Fruit fly (Drosophila melanogaster) whole organism, embryonic: Measurements from ENCODE around the gene cdi.

ENCODE experiments used
- Aef1 ChIP-seq: fragments of 200-800 bp; sonication (Bioruptor generic); IDR thresholded peaks from 3 replicates; pipeline ENCODE4 v1.3.6; 2022; ENCODE audit warnings: missing biosample characterization, missing genetic modification characterization
- Antp ChIP-seq: fragments of 200-800 bp; sonication (Bioruptor generic); optimal IDR thresholded peaks from 3 replicates; lab custom pipeline; 2016; ENCODE audit warnings: missing biosample characterization, missing genetic modification characterization
- CG10209 ChIP-seq: fragments of 200-800 bp; sonication (Bioruptor generic); optimal IDR thresholded peaks from 3 replicates; lab custom pipeline; 2017; ENCODE audit warnings: missing biosample characterization, mild to moderate bottlenecking, missing genetic modification characterization, missing genetic modification reagents
- CG11695 ChIP-seq: fragments of 200-800 bp; sonication (Bioruptor generic); IDR thresholded peaks from 3 replicates; pipeline ENCODE4 v1.3.6; 2022; ENCODE audit warnings: missing biosample characterization, missing genetic modification characterization
- CG11696 ChIP-seq: fragments of 200-800 bp; sonication (Bioruptor generic); IDR thresholded peaks from 2 replicates; pipeline ENCODE4 v1.3.6; 2022; ENCODE audit warnings: missing biosample characterization, missing genetic modification characterization
- CG12299 ChIP-seq: fragments of 200-800 bp; sonication (Bioruptor generic); optimal IDR thresholded peaks from 2 replicates; lab custom pipeline; 2018; ENCODE audit warnings: missing biosample characterization, mild to moderate bottlenecking, missing genetic modification characterization
- CG13424 ChIP-seq: fragments of 200-800 bp; sonication (Bioruptor generic); optimal IDR thresholded peaks from 2 replicates; lab custom pipeline; 2019; ENCODE audit warnings: missing biosample characterization, mild to moderate bottlenecking, missing genetic modification characterization, moderate library complexity
- CG15601 ChIP-seq: fragments of 200-800 bp; sonication (Bioruptor generic); optimal IDR thresholded peaks from 3 replicates; lab custom pipeline; 2019; ENCODE audit warnings: missing biosample characterization, mild to moderate bottlenecking, missing genetic modification characterization, moderate library complexity
- CG17568 ChIP-seq: fragments of 200-800 bp; sonication (Bioruptor generic); optimal IDR thresholded peaks from 2 replicates; lab custom pipeline; 2018; ENCODE audit warnings: missing biosample characterization, mild to moderate bottlenecking, missing genetic modification characterization, moderate library complexity
- CG17612 ChIP-seq: fragments of 200-800 bp; sonication (Bioruptor generic); IDR thresholded peaks from 2 replicates; pipeline ENCODE4 v1.3.6; 2022; ENCODE audit warnings: missing biosample characterization, missing genetic modification characterization
- CG17829 ChIP-seq: fragments of 200-800 bp; optimal IDR thresholded peaks from 2 replicates; lab custom pipeline; 2019; ENCODE audit warnings: missing biosample characterization, mild to moderate bottlenecking, missing genetic modification characterization, moderate library complexity
- CG31388 ChIP-seq: fragments of 200-800 bp; sonication (Bioruptor generic); optimal IDR thresholded peaks from 2 replicates; lab custom pipeline; 2016; ENCODE audit warnings: missing biosample characterization, missing genetic modification characterization
- CG4282 ChIP-seq: fragments of 200-800 bp; sonication (Bioruptor generic); optimal IDR thresholded peaks from 2 replicates; lab custom pipeline; 2016; ENCODE audit warnings: missing biosample characterization, missing genetic modification characterization
- CG43689 ChIP-seq: fragments of 200-800 bp; sonication (Bioruptor generic); IDR thresholded peaks from 2 replicates; pipeline ENCODE4 v1.3.6; 2022; ENCODE audit warnings: missing biosample characterization, missing genetic modification characterization
- CG4617 ChIP-seq: fragments of 200-800 bp; sonication (Bioruptor generic); optimal IDR thresholded peaks from 3 replicates; lab custom pipeline; 2016; ENCODE audit warnings: missing biosample characterization, missing genetic modification characterization, borderline replicate concordance
- CG4730 ChIP-seq: fragments of 200-800 bp; sonication (Bioruptor generic); IDR thresholded peaks from 2 replicates; pipeline ENCODE4 v1.3.6; 2022; ENCODE audit warnings: missing biosample characterization, missing genetic modification characterization
- CG5180 ChIP-seq: fragments of 200-800 bp; sonication (Bioruptor generic); optimal IDR thresholded peaks from 3 replicates; lab custom pipeline; 2017; ENCODE audit warnings: missing biosample characterization, missing genetic modification characterization, mild to moderate bottlenecking, moderate library complexity, missing genetic modification reagents
- CG7556 ChIP-seq: fragments of 200-800 bp; sonication (Bioruptor generic); optimal IDR thresholded peaks from 2 replicates; lab custom pipeline; 2017; ENCODE audit warnings: missing biosample characterization, mild to moderate bottlenecking, missing genetic modification characterization
- CG7839 ChIP-seq: fragments of 200-800 bp; sonication (Bioruptor generic); optimal IDR thresholded peaks from 3 replicates; lab custom pipeline; 2018; ENCODE audit warnings: missing biosample characterization, mild to moderate bottlenecking, missing genetic modification characterization, moderate library complexity
- CG7987 ChIP-seq: fragments of 200-800 bp; sonication (Bioruptor generic); optimal IDR thresholded peaks from 2 replicates; lab custom pipeline; 2018; ENCODE audit warnings: missing biosample characterization, mild to moderate bottlenecking, missing genetic modification characterization, moderate library complexity
- CG8388 ChIP-seq: fragments of 200-800 bp; sonication (Bioruptor generic); optimal IDR thresholded peaks from 2 replicates; lab custom pipeline; 2019; ENCODE audit warnings: missing biosample characterization, mild to moderate bottlenecking, missing genetic modification characterization, moderate library complexity
- CG9215 ChIP-seq: fragments of 200-800 bp; sonication (Bioruptor generic); IDR thresholded peaks from 2 replicates; pipeline ENCODE4 v1.3.6; 2022; ENCODE audit warnings: missing biosample characterization, missing genetic modification characterization
- CG9437 ChIP-seq: fragments of 200-800 bp; sonication (Bioruptor generic); optimal IDR thresholded peaks from 2 replicates; lab custom pipeline; 2018; ENCODE audit warnings: missing biosample characterization, mild to moderate bottlenecking, missing genetic modification characterization
- CG9797 ChIP-seq: fragments of 200-800 bp; sonication (Bioruptor generic); optimal IDR thresholded peaks from 3 replicates; lab custom pipeline; 2018; ENCODE audit warnings: missing biosample characterization, mild to moderate bottlenecking, missing genetic modification characterization
- Dll ChIP-seq: fragments of 200-800 bp; sonication (Bioruptor generic); IDR thresholded peaks from 4 replicates; pipeline ENCODE4 v1.3.6; 2022; ENCODE audit warnings: missing biosample characterization, missing genetic modification characterization; ENCODE audit not compliant: partially characterized antibody
- Gsc ChIP-seq: fragments of 200-800 bp; sonication (Bioruptor generic); IDR thresholded peaks from 2 replicates; pipeline ENCODE4 v1.3.6; 2022; ENCODE audit warnings: missing biosample characterization, missing genetic modification characterization
- Hand ChIP-seq: fragments of 200-800 bp; sonication (Bioruptor generic); optimal IDR thresholded peaks from 2 replicates; lab custom pipeline; 2017; ENCODE audit warnings: mild to moderate bottlenecking, missing biosample characterization, missing genetic modification reagents, missing genetic modification characterization
- Jarid2 ChIP-seq: fragments of 200-800 bp; sonication (Bioruptor generic); optimal IDR thresholded peaks from 3 replicates; lab custom pipeline; 2017; ENCODE audit warnings: mild to moderate bottlenecking, missing biosample characterization, missing genetic modification reagents, missing genetic modification characterization
- Mad ChIP-seq: fragments of 200-800 bp; sonication (Bioruptor generic); optimal IDR thresholded peaks from 2 replicates; lab custom pipeline; 2016; ENCODE audit warnings: missing biosample characterization, missing genetic modification characterization
- Nf-YB ChIP-seq: fragments of 200-800 bp; sonication (Bioruptor generic); optimal IDR thresholded peaks from 3 replicates; lab custom pipeline; 2019; ENCODE audit warnings: missing biosample characterization, mild to moderate bottlenecking, missing genetic modification characterization, moderate library complexity
- Vsx1 ChIP-seq: fragments of 200-800 bp; sonication (Bioruptor generic); optimal IDR thresholded peaks from 2 replicates; lab custom pipeline; 2017; ENCODE audit warnings: missing biosample characterization, mild to moderate bottlenecking, missing genetic modification characterization, missing genetic modification reagents
- bowl ChIP-seq: fragments of 200-800 bp; sonication (Bioruptor generic); IDR thresholded peaks from 2 replicates; pipeline ENCODE4 v1.3.6; 2022; ENCODE audit warnings: missing biosample characterization, missing genetic modification characterization
- cg ChIP-seq: fragments of 200-800 bp; sonication (Bioruptor generic); optimal IDR thresholded peaks from 3 replicates; lab custom pipeline; 2019; ENCODE audit warnings: missing biosample characterization, mild to moderate bottlenecking, missing genetic modification characterization, moderate library complexity
- ci ChIP-seq: fragments of 200-800 bp; sonication (Bioruptor generic); IDR thresholded peaks from 3 replicates; pipeline ENCODE4 v1.3.6; 2022; ENCODE audit warnings: missing biosample characterization, missing genetic modification characterization
- crc ChIP-seq: fragments of 200-800 bp; sonication (Bioruptor generic); optimal IDR thresholded peaks from 2 replicates; lab custom pipeline; 2016; ENCODE audit warnings: missing biosample characterization, missing genetic modification characterization
- danr ChIP-seq: fragments of 200-800 bp; sonication (Bioruptor generic); IDR thresholded peaks from 2 replicates; pipeline ENCODE4 v1.3.6; 2022; ENCODE audit warnings: missing biosample characterization, missing genetic modification characterization
- dimm ChIP-seq: fragments of 200-800 bp; sonication (Bioruptor generic); IDR thresholded peaks from 2 replicates; pipeline ENCODE4 v1.3.6; 2022; ENCODE audit warnings: missing biosample characterization, missing genetic modification characterization
- dpn ChIP-seq, 2 experiments: fragments of 200-800 bp; sonication (Bioruptor generic); optimal IDR thresholded peaks; 3 replicates each; lab custom pipeline; 2016; ENCODE audit warnings: missing biosample characterization in 2 of 2, missing genetic modification characterization in 2 of 2
- grn ChIP-seq: fragments of 200-800 bp; sonication (Bioruptor generic); optimal IDR thresholded peaks from 3 replicates; lab custom pipeline; 2017; ENCODE audit warnings: missing biosample characterization, missing genetic modification characterization
- lab ChIP-seq: fragments of 200-800 bp; sonication (Bioruptor generic); optimal IDR thresholded peaks from 3 replicates; lab custom pipeline; 2017; ENCODE audit warnings: missing biosample characterization, missing genetic modification characterization, mild to moderate bottlenecking, moderate library complexity, missing genetic modification reagents
- lola ChIP-seq, 3 experiments: fragments of >200 bp in 2 of 3; fragments of 200-800 bp in 1 of 3; sonication (Bioruptor generic) in 1 of 3; optimal IDR thresholded peaks; 2 replicates each; lab custom pipeline; 2017 to 2019; ENCODE audit warnings: missing biosample characterization in 3 of 3, missing genetic modification characterization in 3 of 3, mild to moderate bottlenecking in 1 of 3, moderate library complexity in 1 of 3
- oc ChIP-seq: fragments of 200-800 bp; sonication (Bioruptor generic); optimal IDR thresholded peaks from 2 replicates; lab custom pipeline; 2018; ENCODE audit warnings: missing biosample characterization, mild to moderate bottlenecking, missing genetic modification characterization, moderate library complexity
- psq ChIP-seq: fragments of 200-800 bp; sonication (Bioruptor generic); optimal IDR thresholded peaks from 2 replicates; lab custom pipeline; 2017; ENCODE audit warnings: missing biosample characterization, missing genetic modification characterization
- run ChIP-seq: fragments of 200-800 bp; sonication (Bioruptor generic); optimal IDR thresholded peaks from 3 replicates; lab custom pipeline; 2018; ENCODE audit warnings: missing biosample characterization, mild to moderate bottlenecking, missing genetic modification characterization
- salm ChIP-seq: fragments of 200-800 bp; sonication (Bioruptor generic); optimal IDR thresholded peaks from 2 replicates; lab custom pipeline; 2018; ENCODE audit warnings: missing biosample characterization, mild to moderate bottlenecking, missing genetic modification characterization
- sd ChIP-seq: fragments of 200-800 bp; sonication (Bioruptor generic); optimal IDR thresholded peaks from 3 replicates; lab custom pipeline; 2018; ENCODE audit warnings: missing biosample characterization, mild to moderate bottlenecking, missing genetic modification characterization, moderate library complexity
- sob ChIP-seq: fragments of 200-800 bp; sonication (Bioruptor generic); IDR thresholded peaks from 2 replicates; pipeline ENCODE4 v1.3.6; 2022; ENCODE audit warnings: missing biosample characterization, missing genetic modification characterization
- stwl ChIP-seq: fragments of 200-800 bp; sonication (Bioruptor generic); optimal IDR thresholded peaks from 3 replicates; lab custom pipeline; 2018; ENCODE audit warnings: missing biosample characterization, mild to moderate bottlenecking, missing genetic modification characterization, moderate library complexity
- twi ChIP-seq: fragments of 200-800 bp; optimal IDR thresholded peaks from 2 replicates; lab custom pipeline; 2019; ENCODE audit warnings: missing biosample characterization, mild to moderate bottlenecking, missing genetic modification characterization, moderate library complexity
- zfh1 ChIP-seq: fragments of 200-800 bp; sonication (Bioruptor generic); IDR thresholded peaks from 3 replicates; pipeline ENCODE4 v1.3.6; 2022; ENCODE audit warnings: missing biosample characterization, missing genetic modification characterization

cdi gene

DNA sequence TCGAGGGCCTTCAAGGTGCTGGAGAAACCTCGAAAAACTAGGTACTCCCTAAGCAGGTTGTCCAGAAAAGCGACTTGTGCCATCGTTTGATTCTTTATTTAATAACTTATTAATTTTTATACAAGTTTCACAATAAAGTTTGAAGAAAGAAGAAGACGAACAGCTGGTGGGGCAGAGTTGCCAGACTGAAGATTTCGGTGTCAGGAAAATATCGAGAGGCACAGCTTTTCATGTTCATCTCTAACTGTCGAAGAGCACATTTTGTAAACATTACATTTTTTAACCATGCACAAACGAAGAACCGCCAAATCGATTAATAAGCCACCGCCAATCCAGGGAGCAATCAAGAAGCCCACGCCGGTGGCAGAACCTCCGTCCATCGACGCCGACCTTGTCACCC lies 70.2 kb downstream of the cdi start, which contains the start of the genes CG6005 and CG14286 (continued):
- TF ChIP-seq Jarid2 (GFP tag; lab: Kevin White, UChicago) (no peak), CG5180 (no peak), sob (GFP tag; lab: Robert Waterston, UW) (peak; percentile 83), ci (GFP tag; lab: Robert Waterston, UW) (peak; percentile 87), CG7987 (no peak), CG7556 (GFP tag; lab: Kevin White, UChicago) (no peak), lola (GFP tag; optimal IDR thresholded peaks at IDR 0.05; lab: Kevin White, UChicago) (peak in 1 of 3 experiments; percentile 2), CG10209 (GFP tag; lab: Kevin White, UChicago) (peak; percentile 1), CG12299 (tag; lab: Kevin White, UChicago) (no peak), Gsc (no peak), salm (tag; lab: Kevin White, UChicago) (no peak), CG9437 (GFP tag; lab: Kevin White, UChicago) (no peak), CG31388 (GFP tag; lab: Kevin White, UChicago) (no peak), CG9797 (peak; percentile 33), CG17568 (GFP tag; lab: Kevin White, UChicago) (no peak), CG13424 (tag; lab: Kevin White, UChicago) (peak; percentile 67), CG9215 (GFP tag; lab: Robert Waterston, UW) (peak; percentile 67), CG8388 (GFP tag; lab: Kevin White, UChicago) (no peak), danr (GFP tag; lab: Robert Waterston, UW) (no peak), crc (GFP tag; lab: Kevin White, UChicago) (no peak), Dll (GFP tag; lab: Robert Waterston, UW) (peak; percentile 77), Nf-YB (GFP tag; lab: Kevin White, UChicago) (no peak), CG11696 (GFP tag; lab: Robert Waterston, UW) (no peak), psq (GFP tag; lab: Kevin White, UChicago) (peak; percentile 2), zfh1 (GFP tag; lab: Robert Waterston, UW) (peak; percentile 73; the same call in 2 of the 3 replicates), CG7839 (tag; lab: Kevin White, UChicago) (no peak), lab (GFP tag; lab: Kevin White, UChicago) (no peak), CG4730 (peak; percentile 48; the same call in 1 of the 2 replicates), stwl (tag; lab: Kevin White, UChicago) (peak; percentile 46), Aef1 (GFP tag; lab: Robert Waterston, UW) (peak; percentile 65), Vsx1 (GFP tag; lab: Kevin White, UChicago) (no peak), grn (no peak), oc (tag; lab: Kevin White, UChicago) (no peak), bowl (GFP tag; lab: Robert Waterston, UW) (no peak), run (tag; lab: Kevin White, UChicago) (no peak), Hand (GFP tag; lab: Kevin White, UChicago) (no peak), dpn (GFP tag; optimal IDR thresholded peaks at IDR 0.05; lab: Kevin White, UChicago) (peak; percentile 61 to 81), sd (tag; lab: Kevin White, UChicago) (no peak), CG15601 (tag; lab: Kevin White, UChicago) (peak; percentile 42), CG17829 (tag; lab: Kevin White, UChicago) (peak; percentile 26), Antp (GFP tag; lab: Kevin White, UChicago) (peak; percentile 65), CG11695 (no peak), cg (no peak), dimm (GFP tag; lab: Robert Waterston, UW) (peak; percentile 21; the same call in 1 of the 2 replicates), twi (tag; lab: Kevin White, UChicago) (peak; percentile 25), CG4282 (GFP tag; lab: Kevin White, UChicago) (peak; percentile 21), CG17612 (GFP tag; lab: Robert Waterston, UW) (peak; percentile 21; the same call in 1 of the 2 replicates), CG4617 (GFP tag; lab: Kevin White, UChicago) (peak; percentile 97), CG43689 (GFP tag; lab: Robert Waterston, UW) (0 out of 2 replicates have a peak, but pooled peaks have one; percentile 8), Mad (peak; percentile 69)
